Worm (Caenorhabditis elegans): ENCODE data around the gene msa-1.

msa-1 gene

DNA sequence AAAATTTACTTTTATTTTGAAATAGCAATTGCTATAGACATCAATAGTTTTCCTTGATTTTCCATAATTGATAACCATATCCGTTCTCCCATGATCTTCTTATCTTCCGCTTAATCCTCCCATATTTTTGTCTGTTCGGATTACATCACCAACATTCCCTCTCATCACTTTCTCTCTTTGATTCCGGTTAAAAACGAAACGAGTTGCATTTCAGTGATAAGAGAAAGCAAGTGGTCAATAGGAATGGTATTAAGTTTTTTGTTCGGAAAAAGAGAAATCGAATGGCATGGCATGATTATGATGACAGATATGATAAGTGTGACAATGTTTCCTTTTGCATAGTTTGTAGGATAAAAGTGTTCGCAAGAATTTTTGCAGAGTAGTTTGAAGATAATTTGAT, 23.6 kb downstream of the msa-1 start:
- no peak for TF ChIP-seq ceh-19 (GFP tag; optimal IDR thresholded peaks at IDR 0.05)
- no peak for TF ChIP-seq syd-9 (tag; optimal IDR thresholded peaks at IDR 0.05)
- TF ChIP-seq lim-6 (tag; optimal IDR thresholded peaks at IDR 0.05) = no peak
- TF ChIP-seq npax-4 (tag; optimal IDR thresholded peaks at IDR 0.05) = no peak
- no peak for TF ChIP-seq ceh-24 (tag; optimal IDR thresholded peaks at IDR 0.05)
- TF ChIP-seq tbx-7 (tag; optimal IDR thresholded peaks at IDR 0.05) = no peak
- TF ChIP-seq fkh-10 (GFP tag; optimal IDR thresholded peaks at IDR 0.05) = no peak

DNA sequence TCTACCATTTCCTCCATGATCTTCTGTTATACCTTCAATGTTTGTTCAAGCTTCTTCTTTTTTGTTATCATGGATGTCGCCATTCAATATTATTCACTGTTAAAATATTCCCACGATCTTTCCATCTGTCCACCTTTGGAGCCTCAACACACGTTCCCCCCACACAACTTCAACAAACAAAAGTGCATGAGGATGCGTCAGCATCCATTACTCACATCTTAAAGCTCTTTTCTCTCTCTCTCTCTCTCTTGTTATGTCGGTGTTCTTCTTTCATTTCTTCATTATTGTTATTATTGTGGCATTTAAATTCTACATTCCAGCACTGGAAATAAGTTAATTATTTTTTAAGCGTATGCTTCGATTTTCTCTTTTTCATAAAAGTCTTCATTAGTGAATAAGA, 25.7 kb downstream of the msa-1 start:
- TF ChIP-seq ceh-24 (tag; optimal IDR thresholded peaks at IDR 0.05) (no peak), unc-42 (tag; optimal IDR thresholded peaks at IDR 0.05) (no peak), ceh-31 (tag; optimal IDR thresholded peaks at IDR 0.05) (no peak), sdc-2 (tag; optimal IDR thresholded peaks at IDR 0.05) (no peak), che-1 (tag; optimal IDR thresholded peaks at IDR 0.05) (no peak), fkh-10 (GFP tag; optimal IDR thresholded peaks at IDR 0.05) (no peak), pax-1 (tag; optimal IDR thresholded peaks at IDR 0.05) (no peak), ceh-2 (tag; optimal IDR thresholded peaks at IDR 0.05) (no peak), madf-2 (tag; optimal IDR thresholded peaks at IDR 0.05) (no peak), mec-3 (tag; optimal IDR thresholded peaks at IDR 0.05; ENCODE audit: borderline replicate concordance) (no peak), ceh-30 (tag; optimal IDR thresholded peaks at IDR 0.05) (no peak), nhr-232 (tag; optimal IDR thresholded peaks at IDR 0.05) (no peak)

DNA sequence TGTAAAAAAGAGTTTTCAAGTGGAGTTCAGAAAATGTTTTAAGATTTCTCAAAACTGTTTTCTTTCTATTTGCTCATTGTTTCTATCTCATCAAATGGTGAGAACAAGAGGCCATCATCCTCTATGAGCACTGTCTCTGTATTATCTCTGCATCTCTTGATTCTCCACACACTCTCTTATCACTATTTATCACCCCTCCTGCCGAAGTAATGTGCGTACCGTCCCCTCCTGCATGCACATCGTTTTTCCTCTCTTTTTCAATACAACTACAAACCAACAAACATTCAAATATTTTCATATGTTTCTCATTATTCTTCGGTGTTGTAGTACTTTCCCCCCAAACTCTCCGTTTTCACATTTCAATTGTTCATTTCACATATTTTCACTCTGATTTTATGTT, 28.1 kb downstream of the msa-1 start:
- no peak for TF ChIP-seq che-1 (tag; optimal IDR thresholded peaks at IDR 0.05)
- no peak for TF ChIP-seq pag-3 (tag; optimal IDR thresholded peaks at IDR 0.05; ENCODE audit: borderline replicate concordance)
- TF ChIP-seq ceh-19 (GFP tag; optimal IDR thresholded peaks at IDR 0.05) = no peak
- no peak for TF ChIP-seq mec-3 (tag; optimal IDR thresholded peaks at IDR 0.05; ENCODE audit: borderline replicate concordance)
- no peak for TF ChIP-seq ceh-9 (tag; optimal IDR thresholded peaks at IDR 0.05)
- no peak for TF ChIP-seq ttx-3 (tag; optimal IDR thresholded peaks at IDR 0.05)
- TF ChIP-seq eyg-1 (tag; optimal IDR thresholded peaks at IDR 0.05) = no peak
- no peak for TF ChIP-seq sdc-2 (tag; optimal IDR thresholded peaks at IDR 0.05)
- no peak for TF ChIP-seq madf-2 (tag; optimal IDR thresholded peaks at IDR 0.05)
- no peak for TF ChIP-seq T23F11.4 (GFP tag; optimal IDR thresholded peaks at IDR 0.05)

DNA sequence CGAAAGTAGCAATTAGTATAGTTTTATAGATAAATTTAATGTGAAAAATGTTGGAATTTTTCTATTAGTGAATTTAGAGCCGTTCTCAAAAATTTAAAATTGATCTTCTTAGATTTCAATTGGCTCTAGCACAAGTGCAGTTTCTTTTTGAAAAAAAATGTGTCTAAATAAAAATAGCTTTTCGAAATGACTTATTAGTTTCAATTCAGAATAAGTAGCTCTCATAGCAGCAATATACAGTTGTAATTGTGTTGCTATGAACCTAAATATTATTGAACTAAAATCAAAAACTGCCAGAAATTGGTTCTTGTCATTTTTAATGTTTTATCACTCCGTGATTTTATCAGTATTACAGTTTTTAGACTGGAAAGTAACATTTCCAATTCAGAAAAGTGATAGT, 29.3 kb downstream of the msa-1 start:
- TF ChIP-seq hlh-6 (tag; optimal IDR thresholded peaks at IDR 0.05) (no peak), fkh-6 (tag; optimal IDR thresholded peaks at IDR 0.05) (no peak), pat-9 (tag; optimal IDR thresholded peaks at IDR 0.05) (no peak), ceh-2 (tag; optimal IDR thresholded peaks at IDR 0.05) (no peak), ceh-30 (tag; optimal IDR thresholded peaks at IDR 0.05) (no peak)

DNA sequence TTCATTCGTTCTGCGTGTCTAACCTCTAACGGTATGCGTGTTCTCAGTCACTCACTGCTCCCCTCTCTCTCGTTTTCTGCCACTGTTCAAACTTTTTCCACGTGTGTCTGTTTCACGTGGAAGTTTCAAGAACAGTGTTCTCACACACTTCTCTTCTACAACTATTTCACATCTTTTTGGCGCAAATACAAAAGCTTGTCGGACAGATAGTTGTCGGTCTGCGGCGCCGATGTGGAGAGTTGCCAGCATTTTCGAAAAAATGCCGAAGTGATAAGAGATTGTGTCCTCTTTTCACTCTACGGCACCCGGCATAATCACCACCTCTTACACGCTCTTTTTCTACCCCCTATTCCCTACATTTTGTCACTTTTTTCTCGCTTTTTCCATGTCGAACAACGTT, 30.0 kb downstream of the msa-1 start:
- TF ChIP-seq unc-42 (tag; optimal IDR thresholded peaks at IDR 0.05) = no peak
- TF ChIP-seq pag-3 (tag; optimal IDR thresholded peaks at IDR 0.05; ENCODE audit: borderline replicate concordance) = no peak
- TF ChIP-seq hlh-6 (tag; optimal IDR thresholded peaks at IDR 0.05) = no peak

DNA sequence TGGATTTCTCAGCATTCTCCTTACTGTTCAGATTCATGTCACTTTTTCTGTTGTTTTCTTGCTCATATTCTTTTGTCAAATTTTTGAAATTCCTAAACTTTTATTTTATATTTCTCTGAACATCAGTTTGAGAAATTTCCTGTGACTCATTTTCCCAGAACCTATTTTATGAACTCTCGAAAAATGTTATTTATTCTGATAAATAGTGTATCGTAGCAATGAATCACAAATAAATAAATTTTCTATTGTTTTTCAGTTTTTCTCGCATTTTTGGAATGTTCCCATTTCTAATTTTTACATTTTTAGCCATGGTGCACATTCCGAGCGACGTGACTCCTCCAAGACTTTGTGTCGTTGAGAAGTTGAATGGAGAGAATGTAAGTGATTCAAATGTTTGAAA, 30.4 kb downstream of the msa-1 start, which contains the start of gene nrfl-1:
Gene nrfl-1 (plus strand): TSS at position 301 of the 400 bp plus-strand sequence.
- TF ChIP-seq ztf-16 (tag; optimal IDR thresholded peaks at IDR 0.05) (no peak), ceh-48 (tag; optimal IDR thresholded peaks at IDR 0.05) (no peak), pha-2 (tag; optimal IDR thresholded peaks at IDR 0.05) (no peak), ets-4 (tag; optimal IDR thresholded peaks at IDR 0.05) (no peak), K09A11.1 (tag; optimal IDR thresholded peaks at IDR 0.05; ENCODE audit: insufficient read depth) (no peak), pax-1 (tag; optimal IDR thresholded peaks at IDR 0.05) (no peak), ceh-18 (tag; optimal IDR thresholded peaks at IDR 0.05) (no peak), ceh-2 (tag; optimal IDR thresholded peaks at IDR 0.05) (no peak), hlh-30 (tag; optimal IDR thresholded peaks at IDR 0.05; ENCODE audit: insufficient read depth) (no peak), tbx-2 (tag; optimal IDR thresholded peaks at IDR 0.05) (no peak), syd-9 (tag; optimal IDR thresholded peaks at IDR 0.05) (no peak), tbx-7 (tag; optimal IDR thresholded peaks at IDR 0.05) (no peak), fkh-10 (GFP tag; optimal IDR thresholded peaks at IDR 0.05) (no peak), ceh-22 (tag; optimal IDR thresholded peaks at IDR 0.05) (no peak), mec-3 (tag; optimal IDR thresholded peaks at IDR 0.05; ENCODE audit: borderline replicate concordance) (no peak)
